Fruit fly (Drosophila melanogaster) whole organism, wandering third instar larva: ENCODE data around the gene dlt.
A peak's percentile ranks its signal among the peaks of the same experiment; 100 is the strongest.

ENCODE experiments used
- Rel ChIP-seq, 2 experiments: fragments of 200-800 bp; sonication (Bioruptor generic) in 1 of 2; optimal IDR thresholded peaks; 2 replicates in 1 of 2; 3 replicates in 1 of 2; lab custom pipeline; 2016 to 2019; ENCODE audit warnings: mild to moderate bottlenecking in 2 of 2, missing biosample characterization in 2 of 2, missing genetic modification characterization in 2 of 2, moderate library complexity in 1 of 2
- dl ChIP-seq, 2 experiments: fragments of 175-275, 200-275 bp in 1 of 2; fragments of 200-275 bp in 1 of 2; sonication (Bioruptor generic); optimal IDR thresholded peaks; lab custom pipeline; 2018; ENCODE audit warnings: mild to moderate bottlenecking in 2 of 2, missing biosample characterization in 2 of 2, missing genetic modification characterization in 2 of 2, moderate library complexity in 2 of 2; ENCODE audit not compliant: partially characterized antibody in 2 of 2, insufficient read depth in 1 of 2
- dsf ChIP-seq: sonication (Bioruptor generic); optimal IDR thresholded peaks from 2 replicates; lab custom pipeline; 2016; ENCODE audit warnings: missing biosample characterization, missing genetic modification characterization, borderline replicate concordance
- h ChIP-seq: fragments of 200-800 bp; sonication (Bioruptor generic); optimal IDR thresholded peaks from 3 replicates; lab custom pipeline; 2016; ENCODE audit warnings: missing biosample characterization, mild to moderate bottlenecking, missing genetic modification characterization

DNA sequence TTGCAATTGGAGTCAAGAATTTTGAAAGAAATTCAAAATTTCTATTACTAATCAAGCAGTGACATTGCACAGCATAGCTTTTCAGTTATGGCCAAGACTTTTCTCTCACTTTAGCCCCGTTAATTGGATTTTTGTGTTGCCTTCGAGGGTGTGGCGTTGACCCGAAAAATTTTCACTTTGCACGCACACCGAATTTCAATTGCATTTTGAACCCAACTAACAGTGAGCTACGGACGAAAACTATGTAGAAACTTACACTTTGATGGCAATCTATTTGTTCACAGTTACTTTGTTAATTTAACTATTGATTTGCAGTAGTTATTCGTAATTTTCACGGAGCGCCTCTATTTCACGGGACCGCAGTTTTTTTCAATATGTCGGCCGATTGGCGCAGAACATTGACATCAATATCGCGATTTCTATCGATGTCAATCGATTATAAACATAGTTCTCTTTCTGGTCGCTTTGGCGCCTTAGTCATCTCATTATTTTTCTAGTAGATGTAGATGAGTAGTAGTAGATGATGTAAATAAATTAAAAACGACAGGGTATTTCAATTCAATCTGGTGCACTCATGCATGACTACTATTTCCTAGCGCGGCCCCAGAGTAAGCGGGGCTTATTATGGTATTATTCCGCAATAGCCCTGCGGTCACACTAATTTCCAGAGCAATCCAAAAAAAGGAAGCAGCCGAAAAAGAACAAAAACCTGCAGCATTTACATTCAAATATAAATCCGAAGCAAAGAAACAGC, at the start of gene dlt, which contains the start of the genes alpha-Spec and Cdc37:
- TF ChIP-seq Rel (GFP tag; optimal IDR thresholded peaks at IDR 0.05; lab: Kevin White, UChicago) (no peak), Rel (tag; optimal IDR thresholded peaks at IDR 0.05; lab: Kevin White, UChicago) (peak; percentile 53), h (GFP tag; lab: Kevin White, UChicago) (no peak), dsf (GFP tag; lab: Kevin White, UChicago) (no peak), dl (GFP tag; optimal IDR thresholded peaks at IDR 0.05; lab: Kevin White, UChicago; ENCODE audit: insufficient read depth in 1 of 2, partially characterized antibody in 2 of 2) (no peak)
